Fruit fly (Drosophila melanogaster): ENCODE measurements around the gene CG3402.

Gene CG3402

dm6 chr3L:685441-685804 is 32.7 kb upstream of the CG3402 start, which contains the start of gene ebd1:
ebd1 (minus strand) TSS chr3L:685549.
- no peak for TF ChIP-seq rn (GFP tag; IDR thresholded peaks at IDR 0.05)
- no peak for TF ChIP-seq Snoo (tag; optimal IDR thresholded peaks at IDR 0.05)
- peak; percentile 44; the same call in 2 of the 3 replicates for TF ChIP-seq CG4496 (GFP tag; IDR thresholded peaks at IDR 0.05)
- no peak for TF ChIP-seq CG10348 (GFP tag; IDR thresholded peaks at IDR 0.05)
- TF ChIP-seq D1 (tag; optimal IDR thresholded peaks at IDR 0.05): no peak

DNA sequence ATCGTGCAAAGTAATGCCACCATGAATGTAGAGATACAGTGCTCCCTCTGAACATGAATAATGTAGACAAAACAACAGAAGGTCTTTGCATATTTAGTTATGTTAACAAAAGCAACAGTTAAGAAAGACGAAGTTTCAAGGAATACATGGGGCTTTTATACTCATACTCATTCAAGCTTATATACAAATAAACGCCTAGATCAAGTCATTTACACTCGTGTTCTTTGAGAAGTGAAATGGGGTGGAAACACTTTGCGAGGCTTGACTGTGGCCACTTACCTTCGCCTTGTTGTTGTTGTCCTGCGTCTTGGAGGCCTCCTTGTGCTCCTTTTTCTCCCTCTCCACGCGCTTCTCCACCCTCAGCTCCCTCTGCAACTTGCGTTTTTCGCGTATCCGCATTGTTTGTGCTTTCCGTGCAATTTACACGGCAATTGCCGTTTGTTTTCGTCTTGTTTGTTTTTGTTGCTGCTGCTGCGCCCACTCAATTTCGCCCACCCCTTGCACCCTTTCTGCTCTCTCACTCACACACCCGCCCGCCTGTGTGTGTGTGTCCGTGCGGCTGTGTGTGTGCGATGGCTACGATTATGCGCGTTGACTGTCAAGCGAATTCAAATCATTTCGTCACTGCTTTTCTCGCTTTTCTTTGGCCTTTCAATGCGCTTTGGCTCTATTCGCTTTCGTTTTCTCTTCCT is 32.2 kb upstream of the CG3402 start:
- TF ChIP-seq CG15710 (tag; optimal IDR thresholded peaks at IDR 0.05) (peak; percentile 27), CG17806 (tag; optimal IDR thresholded peaks at IDR 0.05) (peak; percentile 10), CG8159 (tag; optimal IDR thresholded peaks at IDR 0.05) (peak; percentile 43), rn (GFP tag; IDR thresholded peaks at IDR 0.05) (no peak)

dm6 chr3L:682420-682882 is 29.8 kb upstream of the CG3402 start, which contains the start of gene CG3386:
CG3386 (minus strand) TSS chr3L:682470.
- peak; percentile 0 for TF ChIP-seq gl (tag; optimal IDR thresholded peaks at IDR 0.05)
- TF ChIP-seq Pif1A (GFP tag; optimal IDR thresholded peaks at IDR 0.05): peak; percentile 51
- no peak for TF ChIP-seq CG32121 (GFP tag; IDR thresholded peaks at IDR 0.05)
- peak; percentile 37 for TF ChIP-seq EcR (GFP tag; optimal IDR thresholded peaks at IDR 0.05)
- TF ChIP-seq CG4496 (GFP tag; IDR thresholded peaks at IDR 0.05): peak; percentile 9; the same call in 1 of the 3 replicates
- 0 out of 2 replicates have a peak, but pooled peaks have one; percentile 30 for TF ChIP-seq CG12605 (GFP tag; IDR thresholded peaks at IDR 0.05)
- TF ChIP-seq Ets98B (GFP tag; IDR thresholded peaks at IDR 0.05): no peak; the same call in 1 of the 2 replicates
- TF ChIP-seq CG13204 (GFP tag; optimal IDR thresholded peaks at IDR 0.05): peak; percentile 30
- TF ChIP-seq CG8301 (tag; optimal IDR thresholded peaks at IDR 0.05): peak; percentile 1

- no peak for TF ChIP-seq CG12605 (GFP tag; IDR thresholded peaks at IDR 0.05)
- TF ChIP-seq Snoo (tag; optimal IDR thresholded peaks at IDR 0.05): peak; percentile 23
- no peak for TF ChIP-seq CG17806 (tag; optimal IDR thresholded peaks at IDR 0.05)
- no peak for TF ChIP-seq CG10348 (GFP tag; IDR thresholded peaks at IDR 0.05)
- TF ChIP-seq CG32121 (GFP tag; IDR thresholded peaks at IDR 0.05): 0 out of 2 replicates have a peak, but pooled peaks have one; percentile 14
- TF ChIP-seq CG8301 (tag; optimal IDR thresholded peaks at IDR 0.05): no peak
- TF ChIP-seq fd96Ca (GFP tag; IDR thresholded peaks at IDR 0.05): no peak
- TF ChIP-seq CG8159 (tag; optimal IDR thresholded peaks at IDR 0.05): peak; percentile 34
- TF ChIP-seq CG4496 (GFP tag; IDR thresholded peaks at IDR 0.05): peak; percentile 48; the same call in 1 of the 3 replicates
- TF ChIP-seq CG34367 (tag; optimal IDR thresholded peaks at IDR 0.05): no peak
- peak; percentile 33; the same call in 1 of the 2 replicates for TF ChIP-seq Ets98B (GFP tag; IDR thresholded peaks at IDR 0.05)
- TF ChIP-seq CG9948 (tag; optimal IDR thresholded peaks at IDR 0.05): no peak
- TF ChIP-seq CG14655 (GFP tag; optimal IDR thresholded peaks at IDR 0.05): no peak
- peak; percentile 22 for TF ChIP-seq Pif1A (GFP tag; optimal IDR thresholded peaks at IDR 0.05)
- TF ChIP-seq Pif1B (GFP tag; optimal IDR thresholded peaks at IDR 0.05): peak; percentile 58
- TF ChIP-seq EcR (GFP tag; optimal IDR thresholded peaks at IDR 0.05): no peak
- no peak for TF ChIP-seq D1 (tag; optimal IDR thresholded peaks at IDR 0.05)
- peak; percentile 19 for TF ChIP-seq CG15710 (tag; optimal IDR thresholded peaks at IDR 0.05)
- TF ChIP-seq CG13204 (GFP tag; optimal IDR thresholded peaks at IDR 0.05): no peak
- no peak for TF ChIP-seq gl (tag; optimal IDR thresholded peaks at IDR 0.05)
- no peak for TF ChIP-seq rn (GFP tag; IDR thresholded peaks at IDR 0.05)
Observed at dm6 chr3L:681793-682369, 29.2 kb upstream of the CG3402 start.

- TF ChIP-seq CG12605 (GFP tag; IDR thresholded peaks at IDR 0.05) (no peak), CG10348 (GFP tag; IDR thresholded peaks at IDR 0.05) (no peak), Ets98B (GFP tag; IDR thresholded peaks at IDR 0.05) (peak; percentile 40; the same call in 1 of the 2 replicates), CG32121 (GFP tag; IDR thresholded peaks at IDR 0.05) (peak; percentile 32; the same call in 1 of the 2 replicates), gl (tag; optimal IDR thresholded peaks at IDR 0.05) (no peak), CG15710 (tag; optimal IDR thresholded peaks at IDR 0.05) (no peak), CG14655 (GFP tag; optimal IDR thresholded peaks at IDR 0.05) (peak; percentile 6), CG8159 (tag; optimal IDR thresholded peaks at IDR 0.05) (peak; percentile 3), fd96Ca (GFP tag; IDR thresholded peaks at IDR 0.05) (peak; percentile 40; the same call in 1 of the 3 replicates), CG17806 (tag; optimal IDR thresholded peaks at IDR 0.05) (no peak), Snoo (tag; optimal IDR thresholded peaks at IDR 0.05) (no peak), CG9948 (tag; optimal IDR thresholded peaks at IDR 0.05) (no peak), CG4496 (GFP tag; IDR thresholded peaks at IDR 0.05) (no peak; the same call in 2 of the 3 replicates), EcR (GFP tag; optimal IDR thresholded peaks at IDR 0.05) (no peak), CG13204 (GFP tag; optimal IDR thresholded peaks at IDR 0.05) (no peak), CG34367 (tag; optimal IDR thresholded peaks at IDR 0.05) (no peak), rn (GFP tag; IDR thresholded peaks at IDR 0.05) (peak; percentile 34; the same call in 1 of the 2 replicates), Pif1B (GFP tag; optimal IDR thresholded peaks at IDR 0.05) (no peak), Pif1A (GFP tag; optimal IDR thresholded peaks at IDR 0.05) (peak; percentile 7), CG8301 (tag; optimal IDR thresholded peaks at IDR 0.05) (peak; percentile 36), D1 (tag; optimal IDR thresholded peaks at IDR 0.05) (no peak)
Observed at dm6 chr3L:680258-680657, 27.6 kb upstream of the CG3402 start, which contains the start of gene CG17129. CG17129 (minus strand) TSS chr3L:680326.

dm6 chr3L:675856-676255 is 23.2 kb upstream of the CG3402 start:
- no peak for TF ChIP-seq Pif1B (GFP tag; optimal IDR thresholded peaks at IDR 0.05)
